Worm (Caenorhabditis elegans) whole organism, L1 larva: Measurements from ENCODE around the gene srb-18.

ENCODE experiments used
- C16A3.4 ChIP-seq: fragments of 150-350 bp; optimal IDR thresholded peaks from 2 replicates; lab custom pipeline; 2014; ENCODE audit warnings: missing biosample characterization, missing genetic modification characterization
- F16B12.6 ChIP-seq: fragments of 150-350 bp; optimal IDR thresholded peaks from 2 replicates; lab custom pipeline; 2014; ENCODE audit warnings: missing biosample characterization, missing genetic modification characterization
- aha-1 ChIP-seq: fragments of 150-350 bp; optimal IDR thresholded peaks from 2 replicates; lab custom pipeline; 2014; ENCODE audit warnings: missing biosample characterization, missing genetic modification characterization
- blmp-1 ChIP-seq: fragments of 150-350 bp; optimal IDR thresholded peaks from 2 replicates; lab custom pipeline; 2014; ENCODE audit warnings: missing biosample characterization, missing genetic modification characterization
- ceh-82 ChIP-seq, 3 experiments: fragments of 150-350 bp in 1 of 3; sonication (generic microtip) in 2 of 3; optimal IDR thresholded peaks; 2 replicates each; lab custom pipeline; 2014 to 2017; ENCODE audit warnings: missing biosample characterization in 3 of 3, missing genetic modification characterization in 3 of 3
- dpl-1 ChIP-seq, 3 experiments: fragments of 150-350 bp in 2 of 3; sonication (generic microtip) in 1 of 3; optimal IDR thresholded peaks; 2 replicates each; lab custom pipeline; 2014 to 2017; ENCODE audit warnings: missing biosample characterization in 3 of 3, missing genetic modification characterization in 3 of 3, missing genetic modification reagents in 3 of 3
- efl-1 ChIP-seq, 4 experiments: fragments of 150-350 bp; optimal IDR thresholded peaks in 3 of 4; peaks in 1 of 4; 1 replicate in 1 of 4; 2 replicates in 3 of 4; lab custom pipeline; 2014; ENCODE audit warnings: missing biosample characterization in 2 of 4, missing genetic modification characterization in 2 of 4, missing genetic modification reagents in 2 of 4
- ets-5 ChIP-seq: fragments of 200-800 bp; sonication (Bioruptor generic); IDR thresholded peaks from 2 replicates; pipeline ENCODE4 v1.3.6; 2022; ENCODE audit warnings: missing genetic modification characterization, missing compliant biosample characterization
- fkh-10 ChIP-seq: sonication (generic microtip); optimal IDR thresholded peaks from 2 replicates; lab custom pipeline; 2017; ENCODE audit warnings: missing biosample characterization, missing genetic modification reagents, missing genetic modification characterization
- grh-1 ChIP-seq: fragments of 200-800 bp; sonication (Bioruptor generic); IDR thresholded peaks from 2 replicates; pipeline ENCODE4 v1.3.6; 2022; ENCODE audit warnings: missing genetic modification reagents, missing genetic modification characterization, missing compliant biosample characterization
- hlh-17 ChIP-seq: fragments of 200-800 bp; sonication (Bioruptor generic); optimal IDR thresholded peaks from 2 replicates; lab custom pipeline; 2018; ENCODE audit warnings: missing genetic modification characterization, mild to moderate bottlenecking, missing compliant biosample characterization, moderate library complexity, borderline replicate concordance
- irx-1 ChIP-seq: sonication (generic microtip); optimal IDR thresholded peaks from 2 replicates; lab custom pipeline; 2016; ENCODE audit warnings: missing genetic modification characterization, missing compliant biosample characterization
- jun-1 ChIP-seq: fragments of 150-350 bp; optimal IDR thresholded peaks from 2 replicates; lab custom pipeline; 2014; ENCODE audit warnings: missing biosample characterization, missing genetic modification reagents, missing genetic modification characterization
- lin-35 ChIP-seq, 2 experiments: fragments of 150-350 bp; optimal IDR thresholded peaks; 2 replicates each; lab custom pipeline; 2014; ENCODE audit warnings: missing biosample characterization in 2 of 2, missing genetic modification characterization in 2 of 2, missing genetic modification reagents in 2 of 2
- lir-3 ChIP-seq: sonication (generic microtip); optimal IDR thresholded peaks from 2 replicates; lab custom pipeline; 2016; ENCODE audit warnings: mild to moderate bottlenecking, missing genetic modification characterization, moderate library complexity, missing compliant biosample characterization; ENCODE audit not compliant: poor library complexity
- mdl-1 ChIP-seq, 2 experiments: fragments of 150-350 bp; optimal IDR thresholded peaks; 2 replicates each; lab custom pipeline; 2014 to 2017; ENCODE audit warnings: missing biosample characterization in 2 of 2, missing genetic modification characterization in 2 of 2, inconsistent platforms in 1 of 2
- mef-2 ChIP-seq: fragments of 150-350 bp; optimal IDR thresholded peaks from 2 replicates; lab custom pipeline; 2014; ENCODE audit warnings: missing biosample characterization, missing genetic modification characterization
- mep-1 ChIP-seq: fragments of 150-350 bp; optimal IDR thresholded peaks from 2 replicates; lab custom pipeline; 2014; ENCODE audit warnings: missing biosample characterization, missing genetic modification characterization
- nhr-237 ChIP-seq: fragments of 150-350 bp; optimal IDR thresholded peaks from 2 replicates; lab custom pipeline; 2014; ENCODE audit warnings: missing biosample characterization, missing genetic modification characterization
- nhr-28 ChIP-seq: fragments of 150-350 bp; optimal IDR thresholded peaks from 2 replicates; lab custom pipeline; 2014; ENCODE audit warnings: missing biosample characterization, missing genetic modification characterization
- nhr-77 ChIP-seq: fragments of 150-350 bp; optimal IDR thresholded peaks from 2 replicates; lab custom pipeline; 2014; ENCODE audit warnings: missing biosample characterization, missing genetic modification characterization
- nhr-84 ChIP-seq: sonication (generic microtip); optimal IDR thresholded peaks from 2 replicates; lab custom pipeline; 2017; ENCODE audit warnings: missing biosample characterization, missing genetic modification characterization
- nhr-90 ChIP-seq: sonication (generic microtip); optimal IDR thresholded peaks from 2 replicates; lab custom pipeline; 2016; ENCODE audit warnings: mild to moderate bottlenecking, missing genetic modification characterization, missing compliant biosample characterization; ENCODE audit not compliant: poor library complexity
- pag-3 ChIP-seq: sonication (generic microtip); optimal IDR thresholded peaks from 2 replicates; lab custom pipeline; 2017; ENCODE audit warnings: missing genetic modification characterization, mild to moderate bottlenecking, missing compliant biosample characterization, antibody characterized with exemption, borderline replicate concordance; ENCODE audit not compliant: insufficient read depth
- pqm-1 ChIP-seq: sonication (generic microtip); optimal IDR thresholded peaks from 3 replicates; lab custom pipeline; 2017; ENCODE audit warnings: missing biosample characterization, missing genetic modification characterization
- rnt-1 ChIP-seq: sonication (generic microtip); optimal IDR thresholded peaks from 2 replicates; lab custom pipeline; 2016; ENCODE audit warnings: mild to moderate bottlenecking, missing genetic modification characterization, moderate library complexity, missing compliant biosample characterization
- snpc-4 ChIP-seq: fragments of 150-350 bp; optimal IDR thresholded peaks from 2 replicates; lab custom pipeline; 2014; ENCODE audit warnings: missing biosample characterization, missing genetic modification characterization
- snu-23 ChIP-seq: sonication (generic microtip); optimal IDR thresholded peaks from 2 replicates; lab custom pipeline; 2016; ENCODE audit warnings: missing genetic modification characterization, missing compliant biosample characterization
- sox-4 ChIP-seq: sonication (generic microtip); optimal IDR thresholded peaks from 2 replicates; lab custom pipeline; 2016; ENCODE audit warnings: missing genetic modification characterization, missing compliant biosample characterization
- sptf-1 ChIP-seq: fragments of 150-350 bp; optimal IDR thresholded peaks from 2 replicates; lab custom pipeline; 2014; ENCODE audit warnings: missing biosample characterization, missing genetic modification characterization
- swsn-7 ChIP-seq: sonication (generic microtip); optimal IDR thresholded peaks from 2 replicates; lab custom pipeline; 2016; ENCODE audit warnings: missing genetic modification characterization, missing compliant biosample characterization
- tbx-2 ChIP-seq: sonication (generic microtip); optimal IDR thresholded peaks from 2 replicates; lab custom pipeline; 2016; ENCODE audit warnings: missing genetic modification characterization, missing compliant biosample characterization
- tlp-1 ChIP-seq: fragments of 150-350 bp; optimal IDR thresholded peaks from 2 replicates; lab custom pipeline; 2014; ENCODE audit warnings: missing biosample characterization, missing genetic modification characterization
- unc-130 ChIP-seq: fragments of 150-350 bp; optimal IDR thresholded peaks from 2 replicates; lab custom pipeline; 2017; ENCODE audit warnings: missing biosample characterization, missing genetic modification characterization, inconsistent platforms
- unc-30 ChIP-seq: sonication (generic microtip); optimal IDR thresholded peaks from 2 replicates; lab custom pipeline; 2017; ENCODE audit warnings: missing biosample characterization, missing genetic modification characterization
- unc-98 ChIP-seq: fragments of 200-800 bp; sonication (Bioruptor generic); IDR thresholded peaks from 2 replicates; pipeline ENCODE4 v1.3.6; 2022; ENCODE audit warnings: missing genetic modification characterization, missing compliant biosample characterization
- xbp-1 ChIP-seq: sonication (generic microtip); optimal IDR thresholded peaks from 2 replicates; lab custom pipeline; 2016; ENCODE audit warnings: missing genetic modification characterization, missing compliant biosample characterization

The srb-18 gene

DNA sequence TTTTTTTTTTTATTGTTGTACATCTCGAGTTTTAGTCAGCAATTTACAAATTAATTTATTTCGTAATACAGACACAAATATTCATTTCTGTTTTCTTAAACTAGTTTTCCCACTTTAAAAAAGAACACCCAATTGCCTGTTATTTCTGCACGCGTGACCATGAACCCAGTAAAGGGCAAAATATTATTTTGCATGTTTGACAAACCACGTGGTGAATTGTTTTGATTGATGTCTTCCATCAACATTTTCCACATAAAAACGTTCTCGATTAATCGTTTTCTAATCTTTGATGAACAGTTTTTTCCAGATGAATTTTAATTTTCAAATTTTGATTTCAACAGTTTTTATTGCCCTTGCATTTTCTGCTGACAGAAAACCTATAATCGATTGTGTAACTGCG lies 10.7 kb downstream of the srb-18 start, which contains the start of gene C54F6.18:
Gene C54F6.18 (plus strand): TSS at position 301 of the 400 bp plus-strand sequence.
- no peak for TF ChIP-seq blmp-1
- no peak for TF ChIP-seq fkh-10 (GFP tag; lab: Kevin White, UChicago)
- no peak for TF ChIP-seq xbp-1
- no peak for TF ChIP-seq lir-3 (tag; lab: Kevin White, UChicago)
- TF ChIP-seq aha-1 (tag; lab: Kevin White, UChicago) = no peak

DNA sequence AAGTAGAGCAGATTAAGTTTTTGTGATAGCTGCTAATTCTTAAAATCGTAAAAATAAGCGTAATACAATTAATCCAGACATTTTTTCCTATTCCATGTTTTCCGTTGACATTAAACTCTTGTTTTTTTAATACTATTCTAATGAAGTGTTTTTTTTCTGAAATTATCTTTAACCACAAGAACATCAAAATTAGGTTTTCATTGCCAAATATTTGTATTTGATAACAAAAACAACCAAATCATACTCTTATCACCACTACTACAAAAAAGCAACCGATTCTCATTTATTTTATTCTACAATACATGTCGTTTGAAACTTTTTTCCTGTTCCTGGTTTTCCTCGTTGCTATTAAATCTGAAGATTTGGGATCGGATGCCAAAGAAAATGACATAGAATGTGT lies 12.1 kb downstream of the srb-18 start, which contains the start of gene C54F6.17:
Gene C54F6.17 (plus strand): TSS at position 301 of the 400 bp plus-strand sequence.
- TF ChIP-seq rnt-1 (tag; lab: Kevin White, UChicago) (no peak), irx-1 (tag; lab: Kevin White, UChicago) (no peak), xbp-1 (no peak), nhr-84 (no peak), tbx-2 (tag; lab: Kevin White, UChicago) (no peak), grh-1 (GFP tag; lab: Robert Waterston, UW) (no peak), pag-3 (tag; lab: Kevin White, UChicago) (no peak), sptf-1 (tag; lab: Kevin White, UChicago) (no peak), hlh-17 (GFP tag; lab: Kevin White, UChicago) (no peak), mdl-1 (tag; optimal IDR thresholded peaks at IDR 0.05; lab: Kevin White, UChicago) (no peak), F16B12.6 (no peak), C16A3.4 (tag; lab: Kevin White, UChicago) (no peak), unc-30 (tag; lab: Kevin White, UChicago) (no peak), lin-35 (GFP tag; optimal IDR thresholded peaks at IDR 0.05; lab: Kevin White, UChicago) (no peak), ets-5 (GFP tag; lab: Robert Waterston, UW) (no peak), unc-98 (no peak), jun-1 (tag; lab: Kevin White, UChicago) (no peak), tlp-1 (tag; lab: Kevin White, UChicago) (no peak), unc-130 (tag; lab: Kevin White, UChicago) (no peak)
- TF ChIP-seq, all 84 proteins: peak for 0

DNA sequence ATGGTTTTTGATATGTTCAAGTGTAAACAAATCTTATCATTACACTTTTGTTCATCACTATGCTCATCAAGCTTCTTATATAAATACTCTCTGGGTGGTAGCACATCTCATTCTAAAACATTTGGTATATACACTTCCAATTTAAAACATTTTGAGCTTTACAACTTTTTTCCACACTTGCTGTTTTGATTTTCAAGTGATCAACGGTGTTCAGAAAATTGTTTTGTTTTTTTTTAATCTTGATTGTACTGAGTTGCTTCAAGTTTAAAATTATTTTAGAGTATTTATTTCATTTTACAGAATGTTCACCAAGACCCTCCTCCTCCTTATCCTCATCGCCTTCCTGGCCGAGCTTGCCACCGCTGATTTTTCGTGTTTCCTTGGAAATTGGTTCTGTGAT lies 13.8 kb downstream of the srb-18 start, which contains the start of gene C54F6.5:
Gene C54F6.5 (plus strand): TSS at position 301 of the 400 bp plus-strand sequence.
- TF ChIP-seq mep-1 (tag; lab: Kevin White, UChicago) (no peak), unc-98 (no peak), sox-4 (tag; lab: Kevin White, UChicago) (no peak), nhr-90 (tag; lab: Kevin White, UChicago) (no peak), lin-35 (GFP tag; optimal IDR thresholded peaks at IDR 0.05; lab: Kevin White, UChicago) (no peak), fkh-10 (GFP tag; lab: Kevin White, UChicago) (no peak), tlp-1 (tag; lab: Kevin White, UChicago) (no peak), mef-2 (tag; lab: Kevin White, UChicago) (no peak), pqm-1 (tag; lab: Kevin White, UChicago) (no peak), ceh-82 (tag; optimal IDR thresholded peaks at IDR 0.05; lab: Kevin White, UChicago) (no peak), nhr-77 (tag; lab: Kevin White, UChicago) (no peak), snpc-4 (no peak), nhr-237 (tag; lab: Kevin White, UChicago) (no peak), snu-23 (GFP tag; lab: Kevin White, UChicago) (no peak), efl-1 (optimal IDR thresholded peaks at IDR 0.05; lab: Kevin White, UChicago) (no peak), efl-1 (GFP tag; optimal IDR thresholded peaks at IDR 0.05 in 1 of 2; lab: Kevin White, UChicago) (no peak)

DNA sequence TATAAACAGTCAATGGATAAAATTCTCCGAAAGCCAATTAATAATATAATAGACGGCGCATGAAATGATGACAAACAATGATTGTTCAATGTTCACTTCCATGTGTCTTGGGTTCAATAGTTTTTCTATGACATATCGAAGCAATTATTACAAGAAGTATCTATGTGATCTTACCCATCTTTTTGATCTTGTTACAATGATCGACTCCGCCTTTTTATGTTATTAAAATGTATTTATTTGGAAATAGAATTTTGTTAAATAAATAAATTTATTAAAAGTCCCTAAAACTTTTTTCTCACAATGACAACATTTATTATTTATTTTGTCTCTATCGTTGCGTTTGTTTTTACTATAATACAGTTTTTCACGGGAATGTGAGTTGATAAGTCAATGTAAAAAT lies 14.8 kb downstream of the srb-18 start, which contains the start of gene swt-2:
Gene swt-2 (plus strand): TSS at position 301 of the 400 bp plus-strand sequence.
- TF ChIP-seq nhr-237 (tag; lab: Kevin White, UChicago) (no peak), nhr-28 (tag; lab: Kevin White, UChicago) (no peak), snu-23 (GFP tag; lab: Kevin White, UChicago) (no peak), mef-2 (tag; lab: Kevin White, UChicago) (no peak), C16A3.4 (tag; lab: Kevin White, UChicago) (no peak), dpl-1 (GFP tag; optimal IDR thresholded peaks at IDR 0.05; lab: Kevin White, UChicago) (no peak), swsn-7 (tag; lab: Kevin White, UChicago) (no peak), grh-1 (GFP tag; lab: Robert Waterston, UW) (no peak)
- TF ChIP-seq, all 84 proteins: peak for 0
